Worm (Caenorhabditis elegans): ENCODE results near the gene col-170.

Gene col-170

DNA sequence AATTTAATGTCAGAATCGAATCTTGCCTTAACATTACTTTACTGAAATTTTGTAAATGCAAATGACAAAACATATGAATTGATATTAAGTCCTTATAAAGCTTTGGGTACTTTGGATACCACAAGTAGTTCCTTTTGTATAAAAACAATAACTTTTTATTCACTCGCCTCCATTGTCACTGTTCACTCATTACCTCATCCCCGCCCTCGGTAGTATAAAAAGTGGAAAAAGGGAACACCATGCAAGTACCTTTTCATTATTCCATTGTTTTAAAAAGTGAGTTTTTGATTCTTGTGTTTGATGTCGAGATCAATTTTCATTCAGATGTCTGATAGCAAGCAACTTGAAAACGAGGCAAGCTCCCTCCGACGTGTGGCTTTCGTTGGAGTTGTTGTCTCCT lies 2.5 kb downstream of the col-170 start, which contains the start of gene col-171:
Gene col-171 (plus strand): TSS at position 301 of the 400 bp plus-strand sequence.
- no peak for TF ChIP-seq pha-4 (tag; optimal IDR thresholded peaks at IDR 0.05)
- no peak for TF ChIP-seq ahr-1 (tag; optimal IDR thresholded peaks at IDR 0.05)
- no peak for TF ChIP-seq sdc-2 (tag; optimal IDR thresholded peaks at IDR 0.05)
- no peak for TF ChIP-seq ceh-19 (GFP tag; optimal IDR thresholded peaks at IDR 0.05)
- no peak for TF ChIP-seq lin-11 (tag; optimal IDR thresholded peaks at IDR 0.05)

DNA sequence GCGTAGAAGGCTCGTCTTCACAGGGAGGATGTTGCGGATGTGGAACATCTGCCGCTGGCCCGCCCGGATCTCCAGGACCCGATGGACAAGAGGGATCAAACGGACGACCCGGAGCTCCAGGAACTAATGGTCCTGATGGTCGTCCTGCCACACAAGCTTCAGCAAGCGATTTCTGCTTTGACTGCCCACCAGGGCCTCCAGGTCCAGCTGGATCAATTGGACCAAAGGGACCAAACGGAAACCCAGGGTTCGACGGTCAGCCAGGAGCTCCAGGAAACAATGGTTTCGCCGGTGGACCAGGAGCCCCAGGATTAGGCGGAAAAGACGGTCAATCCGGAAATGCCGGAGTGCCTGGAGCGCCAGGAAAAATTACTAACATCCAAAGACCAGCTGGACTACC lies 3.1 kb downstream of the col-170 start:
- TF ChIP-seq fkh-6 (tag; optimal IDR thresholded peaks at IDR 0.05) (no peak), pha-2 (tag; optimal IDR thresholded peaks at IDR 0.05) (no peak), nhr-11 (tag; optimal IDR thresholded peaks at IDR 0.05) (no peak), hlh-15 (tag; optimal IDR thresholded peaks at IDR 0.05) (no peak), pax-1 (tag; optimal IDR thresholded peaks at IDR 0.05) (no peak), fax-1 (tag; optimal IDR thresholded peaks at IDR 0.05) (no peak), pros-1 (tag; optimal IDR thresholded peaks at IDR 0.05) (no peak), pat-9 (tag; optimal IDR thresholded peaks at IDR 0.05) (no peak)

DNA sequence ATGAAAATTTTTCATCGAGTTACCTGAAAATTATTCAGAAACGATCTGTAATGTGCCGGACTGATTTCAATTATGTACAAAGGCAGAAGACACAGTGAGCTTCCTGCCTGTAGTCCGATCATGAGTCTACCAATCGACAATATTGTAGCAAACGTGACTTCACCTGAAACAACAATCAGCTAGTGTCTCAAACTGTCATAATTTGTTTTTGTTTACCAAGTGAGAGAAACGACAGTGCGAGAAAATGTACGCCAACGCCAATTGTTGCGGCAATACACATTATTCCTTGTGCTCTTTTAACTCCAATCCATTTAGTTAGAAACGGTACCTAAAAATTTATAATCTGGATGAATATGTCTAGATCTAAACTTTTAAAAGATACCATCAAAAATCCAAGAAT lies 5.8 kb downstream of the col-170 start:
- TF ChIP-seq ztf-16 (tag; optimal IDR thresholded peaks at IDR 0.05) (no peak), K02D7.2 (tag; optimal IDR thresholded peaks at IDR 0.05) (no peak)

DNA sequence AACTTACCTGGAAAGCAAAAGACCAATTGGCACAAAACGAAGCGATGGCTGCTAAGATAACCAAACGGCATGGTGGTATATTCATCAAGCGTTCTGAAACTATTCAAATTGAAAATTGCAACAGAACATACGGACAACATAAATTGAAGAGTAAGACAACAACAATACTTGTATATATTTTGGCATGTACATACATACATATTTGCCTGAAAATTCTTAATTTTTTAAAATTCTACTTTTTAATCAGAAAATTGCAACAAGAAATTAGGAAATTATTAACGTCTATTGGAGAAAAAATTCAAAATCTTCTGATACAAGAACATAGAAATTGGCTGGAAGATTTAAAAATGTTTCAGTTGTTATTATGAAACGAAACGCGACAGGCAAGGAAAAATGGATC lies 6.4 kb downstream of the col-170 start, which contains the start of gene C03B1.13:
Gene C03B1.13 (minus strand): TSS at position 101 of the 400 bp plus-strand sequence.
- TF ChIP-seq ceh-18 (tag; optimal IDR thresholded peaks at IDR 0.05) (no peak), ceh-6 (GFP tag; optimal IDR thresholded peaks at IDR 0.05) (no peak), C38D4.7 (GFP tag; optimal IDR thresholded peaks at IDR 0.05) (no peak), mec-3 (tag; optimal IDR thresholded peaks at IDR 0.05; ENCODE audit: borderline replicate concordance) (no peak), K09A11.1 (tag; optimal IDR thresholded peaks at IDR 0.05; ENCODE audit: insufficient read depth) (no peak), hlh-30 (tag; optimal IDR thresholded peaks at IDR 0.05; ENCODE audit: insufficient read depth) (no peak), ama-1 (optimal IDR thresholded peaks at IDR 0.05) (no peak), Y22D7AL.16 (tag; optimal IDR thresholded peaks at IDR 0.05) (no peak), elt-2 (tag; optimal IDR thresholded peaks at IDR 0.05) (no peak), unc-3 (GFP tag; conservative IDR thresholded peaks at IDR 0.05) (no peak), unc-3 (tag; optimal IDR thresholded peaks at IDR 0.05) (no peak), odd-2 (tag; optimal IDR thresholded peaks at IDR 0.05) (no peak), pha-4 (tag; optimal IDR thresholded peaks at IDR 0.05) (no peak), ceh-45 (GFP tag; IDR thresholded peaks at IDR 0.05) (no peak), npax-4 (tag; optimal IDR thresholded peaks at IDR 0.05) (no peak), C08G9.2 (tag; optimal IDR thresholded peaks at IDR 0.05) (no peak), ceh-2 (tag; optimal IDR thresholded peaks at IDR 0.05) (no peak), tbx-2 (tag; optimal IDR thresholded peaks at IDR 0.05) (no peak)

DNA sequence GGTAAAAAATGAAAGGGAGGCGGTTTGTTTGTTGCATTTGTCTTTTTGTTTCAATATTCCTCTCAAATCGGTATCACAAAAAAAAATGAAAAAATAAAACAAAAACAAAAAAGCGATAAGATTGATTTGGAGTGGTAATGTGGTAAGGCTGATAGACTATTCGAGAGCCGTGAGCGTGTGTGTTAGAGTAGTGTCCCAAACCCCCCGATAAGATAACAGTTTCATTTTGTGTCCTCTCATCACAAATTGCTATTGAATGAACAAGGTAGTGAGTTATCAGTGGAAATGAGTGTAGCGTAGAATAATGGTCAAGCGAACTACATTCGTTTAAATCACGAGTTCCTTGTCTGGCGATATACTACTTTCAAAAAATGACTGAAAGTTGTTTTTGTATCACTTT lies 6.9 kb downstream of the col-170 start:
- TF ChIP-seq ceh-34 (tag; optimal IDR thresholded peaks at IDR 0.05) (no peak), pqm-1 (tag; optimal IDR thresholded peaks at IDR 0.05) (peak; percentile 40), elt-2 (tag; optimal IDR thresholded peaks at IDR 0.05) (peak; percentile 92)

DNA sequence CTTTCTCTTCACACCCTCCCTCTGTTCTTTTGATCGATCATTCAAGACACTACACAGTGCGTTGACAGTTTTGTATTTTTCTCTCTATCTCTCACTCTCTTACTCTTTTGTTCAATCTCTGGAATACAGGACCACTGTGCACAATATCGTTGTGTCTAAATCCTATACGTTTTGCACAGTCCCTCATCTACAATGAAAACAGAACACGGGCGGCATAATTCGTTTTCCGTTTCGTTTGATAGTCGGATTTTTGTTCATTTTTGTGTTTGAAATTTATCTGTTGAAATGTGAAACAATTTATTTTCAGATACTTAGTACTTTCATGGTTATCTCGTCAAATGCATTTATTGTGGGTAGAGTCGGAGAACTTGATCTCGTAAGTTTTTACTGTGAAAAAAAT lies 10.0 kb downstream of the col-170 start, which contains the start of gene C03B1.7:
Gene C03B1.7 (plus strand): TSS at position 301 of the 400 bp plus-strand sequence.
- TF ChIP-seq pha-2 (tag; optimal IDR thresholded peaks at IDR 0.05) (no peak), dmd-4 (tag; optimal IDR thresholded peaks at IDR 0.05; ENCODE audit: borderline replicate concordance) (no peak), mec-3 (tag; optimal IDR thresholded peaks at IDR 0.05; ENCODE audit: borderline replicate concordance) (no peak)
